Fruit fly (Drosophila melanogaster): ENCODE data around the gene CG14907.

Gene CG14907

dm6 chr3R:16624750-16625549 lies 27.2 kb downstream of the CG14907 start, which contains the start of gene Fas1 (continued):
- TF ChIP-seq sqz (GFP tag; optimal IDR thresholded peaks at IDR 0.05), result peak; percentile 77
- TF ChIP-seq Xrp1 (GFP tag; IDR thresholded peaks at IDR 0.05), result no peak
- TF ChIP-seq CG15601 (tag; optimal IDR thresholded peaks at IDR 0.05), result peak; percentile 45
- peak; percentile 89 for TF ChIP-seq stwl (tag; optimal IDR thresholded peaks at IDR 0.05)
- peak; percentile 13 for TF ChIP-seq CG12299 (tag; optimal IDR thresholded peaks at IDR 0.05)
- TF ChIP-seq CG18764 (GFP tag; optimal IDR thresholded peaks at IDR 0.05), result no peak
- no peak for TF ChIP-seq CG7271 (tag; optimal IDR thresholded peaks at IDR 0.05)
- TF ChIP-seq kni (GFP tag; optimal IDR thresholded peaks at IDR 0.05), result peak; percentile 85
- TF ChIP-seq NC2α (GFP tag; optimal IDR thresholded peaks at IDR 0.05), result no peak
- TF ChIP-seq Drgx (GFP tag; IDR thresholded peaks at IDR 0.05), result peak; percentile 29; the same call in 1 of the 2 replicates
- peak; percentile 41 for TF ChIP-seq zf30C (GFP tag; optimal IDR thresholded peaks at IDR 0.05)
- TF ChIP-seq CG4404 (GFP tag; IDR thresholded peaks at IDR 0.05), result no peak
- TF ChIP-seq lola (GFP tag; optimal IDR thresholded peaks at IDR 0.05), result peak in 1 of 3 experiments; percentile 13
- TF ChIP-seq H15 (GFP tag; IDR thresholded peaks at IDR 0.05), result no peak
- no peak for TF ChIP-seq ranshi (GFP tag; IDR thresholded peaks at IDR 0.05)
- TF ChIP-seq Antp (GFP tag; optimal IDR thresholded peaks at IDR 0.05), result no peak
- no peak for TF ChIP-seq caup (GFP tag; optimal IDR thresholded peaks at IDR 0.05; ENCODE audit: severe bottlenecking)
- TF ChIP-seq CG15011 (GFP tag; optimal IDR thresholded peaks at IDR 0.05), result no peak
- no peak for TF ChIP-seq CG5245 (GFP tag; optimal IDR thresholded peaks at IDR 0.05)
- TF ChIP-seq sens-2 (GFP tag; IDR thresholded peaks at IDR 0.05), result no peak
- TF ChIP-seq Med (GFP tag), result peak; percentile 78
- TF ChIP-seq CG15479 (GFP tag; optimal IDR thresholded peaks at IDR 0.05), result no peak
- TF ChIP-seq CG8924 (tag; optimal IDR thresholded peaks at IDR 0.05), result peak; percentile 4
- TF ChIP-seq tna (GFP tag; IDR thresholded peaks at IDR 0.05; ENCODE audit: partially characterized antibody), result 0 out of 2 replicates have a peak, but pooled peaks have one; percentile 20
- TF ChIP-seq Awh (GFP tag; IDR thresholded peaks at IDR 0.05), result no peak
- no peak for TF ChIP-seq bowl (GFP tag; IDR thresholded peaks at IDR 0.05)
- peak; percentile 60 for TF ChIP-seq CG34224 (GFP tag; IDR thresholded peaks at IDR 0.05; ENCODE audit: partially characterized antibody)
- no peak for TF ChIP-seq usp (GFP tag; optimal IDR thresholded peaks at IDR 0.05)
- peak; percentile 69 for TF ChIP-seq Dll (GFP tag; IDR thresholded peaks at IDR 0.05; ENCODE audit: partially characterized antibody)
- TF ChIP-seq CG2678 (tag; optimal IDR thresholded peaks at IDR 0.05), result no peak
- no peak for TF ChIP-seq CG3163 (GFP tag; optimal IDR thresholded peaks at IDR 0.05)
- no peak for TF ChIP-seq lab (GFP tag; optimal IDR thresholded peaks at IDR 0.05)
- peak; percentile 5 for TF ChIP-seq CG17359 (tag; optimal IDR thresholded peaks at IDR 0.05)
- no peak for TF ChIP-seq CG17802 (tag; optimal IDR thresholded peaks at IDR 0.05)
- TF ChIP-seq Myb (GFP tag; optimal IDR thresholded peaks at IDR 0.05), result peak; percentile 58
- no peak for TF ChIP-seq Fer3 (tag; optimal IDR thresholded peaks at IDR 0.05)
- peak; percentile 15 for TF ChIP-seq CG4424 (GFP tag; optimal IDR thresholded peaks at IDR 0.05)
- peak; percentile 70 for TF ChIP-seq CG7963 (GFP tag; IDR thresholded peaks at IDR 0.05; ENCODE audit: partially characterized antibody)
- no peak for TF ChIP-seq lov (optimal IDR thresholded peaks at IDR 0.05)
- no peak for TF ChIP-seq lov (GFP tag; IDR thresholded peaks at IDR 0.05)
- TF ChIP-seq CG4707 (GFP tag; optimal IDR thresholded peaks at IDR 0.05), result peak; percentile 41
- no peak for TF ChIP-seq CG10147 (GFP tag; optimal IDR thresholded peaks at IDR 0.05)
- TF ChIP-seq stc (GFP tag; IDR thresholded peaks at IDR 0.05), result peak; percentile 9; the same call in 1 of the 2 replicates
- TF ChIP-seq CG3726 (GFP tag; IDR thresholded peaks at IDR 0.05), result no peak
- no peak for TF ChIP-seq Atf6 (GFP tag; IDR thresholded peaks at IDR 0.05)
- peak; percentile 31; the same call in 1 of the 3 replicates for TF ChIP-seq hb (GFP tag; IDR thresholded peaks at IDR 0.05; ENCODE audit: partially characterized antibody)
- no peak for TF ChIP-seq tgo (GFP tag; IDR thresholded peaks at IDR 0.05)
- peak; percentile 0 for TF ChIP-seq CG18599 (GFP tag; optimal IDR thresholded peaks at IDR 0.05)

Measured in whole organism, embryonic.